Fruit fly (Drosophila melanogaster) whole organism, embryonic: ENCODE data around the gene Tbc1d22.

Experiments used
- Blimp-1 ChIP-seq: fragments of 200-800 bp; sonication (Bioruptor generic); optimal IDR thresholded peaks from 3 replicates; lab custom pipeline; 2018; ENCODE audit warnings: missing biosample characterization, missing genetic modification characterization, mild to moderate bottlenecking, moderate library complexity, missing genetic modification reagents
- CG11560 ChIP-seq: fragments of 200-800 bp; sonication (Bioruptor generic); IDR thresholded peaks from 3 replicates; pipeline ENCODE4 v1.3.6; 2022; ENCODE audit warnings: missing biosample characterization, missing genetic modification characterization
- CG17802 ChIP-seq: fragments of 200-800 bp; sonication (Bioruptor generic); optimal IDR thresholded peaks from 2 replicates; lab custom pipeline; 2018; ENCODE audit warnings: missing biosample characterization, mild to moderate bottlenecking, missing genetic modification characterization, moderate library complexity
- CG30403 ChIP-seq: fragments of 200-800 bp; sonication (Bioruptor generic); optimal IDR thresholded peaks from 3 replicates; lab custom pipeline; 2016; ENCODE audit warnings: missing biosample characterization, missing genetic modification characterization
- CG31365 ChIP-seq: fragments of 200-800 bp; sonication (Bioruptor generic); optimal IDR thresholded peaks from 2 replicates; lab custom pipeline; 2018; ENCODE audit warnings: missing biosample characterization, mild to moderate bottlenecking, missing genetic modification characterization
- CG32772 ChIP-seq: fragments of 200-800 bp; sonication (Bioruptor generic); IDR thresholded peaks from 2 replicates; pipeline ENCODE4 v1.3.6; 2022; ENCODE audit warnings: missing biosample characterization, missing genetic modification characterization
- CG34224 ChIP-seq: fragments of 200-800 bp; sonication (Bioruptor generic); IDR thresholded peaks from 3 replicates; pipeline ENCODE4 v1.3.6; 2022; ENCODE audit warnings: missing biosample characterization, missing genetic modification characterization; ENCODE audit not compliant: partially characterized antibody
- CG43689 ChIP-seq: fragments of 200-800 bp; sonication (Bioruptor generic); IDR thresholded peaks from 2 replicates; pipeline ENCODE4 v1.3.6; 2022; ENCODE audit warnings: missing biosample characterization, missing genetic modification characterization
- CG4730 ChIP-seq: fragments of 200-800 bp; sonication (Bioruptor generic); IDR thresholded peaks from 2 replicates; pipeline ENCODE4 v1.3.6; 2022; ENCODE audit warnings: missing biosample characterization, missing genetic modification characterization
- CG6791 ChIP-seq: fragments of 200-800 bp; sonication (Bioruptor generic); IDR thresholded peaks from 3 replicates; pipeline ENCODE4 v1.3.6; 2022; ENCODE audit warnings: missing biosample characterization, missing genetic modification characterization; ENCODE audit not compliant: partially characterized antibody
- CG8089 ChIP-seq: fragments of 200-800 bp; sonication (Bioruptor generic); optimal IDR thresholded peaks from 3 replicates; lab custom pipeline; 2016; ENCODE audit warnings: missing biosample characterization, missing genetic modification characterization
- CG9727 ChIP-seq: fragments of 200-800 bp; sonication (Bioruptor generic); optimal IDR thresholded peaks from 3 replicates; lab custom pipeline; 2017; ENCODE audit warnings: missing biosample characterization, mild to moderate bottlenecking, missing genetic modification characterization
- Dll ChIP-seq: fragments of 200-800 bp; sonication (Bioruptor generic); IDR thresholded peaks from 4 replicates; pipeline ENCODE4 v1.3.6; 2022; ENCODE audit warnings: missing biosample characterization, missing genetic modification characterization; ENCODE audit not compliant: partially characterized antibody
- Hand ChIP-seq: fragments of 200-800 bp; sonication (Bioruptor generic); optimal IDR thresholded peaks from 2 replicates; lab custom pipeline; 2017; ENCODE audit warnings: mild to moderate bottlenecking, missing biosample characterization, missing genetic modification reagents, missing genetic modification characterization
- Hmx ChIP-seq: fragments of 200-800 bp; sonication (Bioruptor generic); optimal IDR thresholded peaks from 2 replicates; lab custom pipeline; 2016; ENCODE audit warnings: missing biosample characterization, missing genetic modification characterization
- Hr3 ChIP-seq: fragments of 200-800 bp; sonication (Bioruptor generic); optimal IDR thresholded peaks from 3 replicates; lab custom pipeline; 2016; ENCODE audit warnings: missing biosample characterization, missing genetic modification characterization
- Hr51 ChIP-seq, 2 experiments: fragments of 200-800 bp; sonication (Bioruptor generic); optimal IDR thresholded peaks; 2 replicates in 1 of 2; 3 replicates in 1 of 2; lab custom pipeline; 2016 to 2018; ENCODE audit warnings: missing biosample characterization in 2 of 2, missing genetic modification characterization in 2 of 2, mild to moderate bottlenecking in 1 of 2, moderate library complexity in 1 of 2
- MBD-R2 ChIP-seq: fragments of 200-800 bp; sonication (Bioruptor generic); IDR thresholded peaks from 2 replicates; pipeline ENCODE4 v1.3.6; 2022; ENCODE audit warnings: missing biosample characterization, missing genetic modification characterization
- Rfx ChIP-seq: fragments of 200-800 bp; sonication (Bioruptor generic); IDR thresholded peaks from 2 replicates; pipeline ENCODE4 v1.3.6; 2022; ENCODE audit warnings: missing biosample characterization, missing genetic modification characterization
- Scr ChIP-seq: fragments of 200-800 bp; sonication (Bioruptor generic); IDR thresholded peaks from 2 replicates; pipeline ENCODE4 v1.3.6; 2022; ENCODE audit warnings: missing biosample characterization, missing genetic modification characterization; ENCODE audit not compliant: partially characterized antibody
- Stat92E ChIP-seq, 3 experiments: fragments of >200 bp in 2 of 3; fragments of 200-800 bp in 1 of 3; sonication (Bioruptor generic) in 1 of 3; optimal IDR thresholded peaks; 2 replicates each; lab custom pipeline; 2017 to 2019; ENCODE audit warnings: missing biosample characterization in 3 of 3, missing genetic modification characterization in 3 of 3, mild to moderate bottlenecking in 1 of 3, moderate library complexity in 1 of 3
- Trl ChIP-seq, 3 experiments: fragments of >200 bp in 2 of 3; fragments of 200-800 bp in 1 of 3; sonication (Bioruptor generic) in 1 of 3; optimal IDR thresholded peaks; 2 replicates in 1 of 3; 3 replicates in 2 of 3; lab custom pipeline; 2016 to 2017; ENCODE audit warnings: missing biosample characterization in 1 of 3, missing genetic modification characterization in 1 of 3
- bsh ChIP-seq, 2 experiments: fragments of 200-800 bp; sonication (Bioruptor generic); optimal IDR thresholded peaks; 2 replicates each; lab custom pipeline; 2017 to 2018; ENCODE audit warnings: mild to moderate bottlenecking in 2 of 2, missing biosample characterization in 2 of 2, missing genetic modification characterization in 2 of 2, moderate library complexity in 1 of 2
- btn ChIP-seq: fragments of 200-800 bp; sonication (Bioruptor generic); optimal IDR thresholded peaks from 2 replicates; lab custom pipeline; 2016; ENCODE audit warnings: missing biosample characterization, missing genetic modification characterization
- cad ChIP-seq: fragments of >200 bp; optimal IDR thresholded peaks from 2 replicates; lab custom pipeline; 2017; ENCODE audit warnings: missing biosample characterization, missing genetic modification characterization
- cg ChIP-seq: fragments of 200-800 bp; sonication (Bioruptor generic); optimal IDR thresholded peaks from 3 replicates; lab custom pipeline; 2019; ENCODE audit warnings: missing biosample characterization, mild to moderate bottlenecking, missing genetic modification characterization, moderate library complexity
- chif ChIP-seq, 2 experiments: fragments of 200-800 bp; sonication (Bioruptor generic); optimal IDR thresholded peaks; 3 replicates each; lab custom pipeline; 2016; ENCODE audit warnings: missing biosample characterization in 2 of 2, missing genetic modification characterization in 2 of 2
- chn ChIP-seq: fragments of 200-800 bp; sonication (Bioruptor generic); optimal IDR thresholded peaks from 2 replicates; lab custom pipeline; 2016; ENCODE audit warnings: missing biosample characterization, missing genetic modification characterization
- ci ChIP-seq: fragments of 200-800 bp; sonication (Bioruptor generic); IDR thresholded peaks from 3 replicates; pipeline ENCODE4 v1.3.6; 2022; ENCODE audit warnings: missing biosample characterization, missing genetic modification characterization
- crol ChIP-seq: fragments of 200-800 bp; sonication (Bioruptor generic); IDR thresholded peaks from 2 replicates; pipeline ENCODE4 v1.3.6; 2022; ENCODE audit warnings: missing biosample characterization, missing genetic modification characterization
- da ChIP-seq: fragments of 200-800 bp; sonication (Bioruptor generic); optimal IDR thresholded peaks from 2 replicates; lab custom pipeline; 2016; ENCODE audit warnings: missing biosample characterization, missing genetic modification characterization
- dysf ChIP-seq: fragments of 200-800 bp; sonication (Bioruptor generic); IDR thresholded peaks from 3 replicates; pipeline ENCODE4 v1.3.6; 2022; ENCODE audit warnings: missing biosample characterization, missing genetic modification characterization
- gce ChIP-seq: fragments of 200-800 bp; sonication (Bioruptor generic); IDR thresholded peaks from 3 replicates; pipeline ENCODE4 v1.3.6; 2022; ENCODE audit warnings: missing biosample characterization, missing genetic modification characterization
- hkb ChIP-seq, 2 experiments: fragments of 200-800 bp in 1 of 2; fragments of >200 bp in 1 of 2; sonication (Bioruptor generic) in 1 of 2; IDR thresholded peaks in 1 of 2; optimal IDR thresholded peaks in 1 of 2; 2 replicates each; pipeline versions ENCODE4 v1.3.6 to Lab custom; 2017 to 2022; ENCODE audit warnings: missing biosample characterization in 1 of 2, missing genetic modification characterization in 1 of 2
- kay ChIP-seq: fragments of 200-800 bp; sonication (Bioruptor generic); optimal IDR thresholded peaks from 2 replicates; lab custom pipeline; 2016; ENCODE audit warnings: missing biosample characterization, missing genetic modification characterization
- kni ChIP-seq: fragments of 200-800 bp; sonication (Bioruptor generic); optimal IDR thresholded peaks from 3 replicates; lab custom pipeline; 2017; ENCODE audit warnings: mild to moderate bottlenecking, missing biosample characterization, missing genetic modification reagents, missing genetic modification characterization
- onecut ChIP-seq: fragments of 200-800 bp; sonication (Bioruptor generic); IDR thresholded peaks from 2 replicates; pipeline ENCODE4 v1.3.6; 2022; ENCODE audit warnings: missing biosample characterization, missing genetic modification characterization
- pb ChIP-seq: fragments of 200-800 bp; sonication (Bioruptor generic); optimal IDR thresholded peaks from 3 replicates; lab custom pipeline; 2016; ENCODE audit warnings: missing biosample characterization, missing genetic modification characterization
- peb ChIP-seq: fragments of 200-800 bp; sonication (Bioruptor generic); IDR thresholded peaks from 2 replicates; pipeline ENCODE4 v1.3.6; 2022; ENCODE audit warnings: missing biosample characterization, missing genetic modification characterization
- pros ChIP-seq: fragments of 200-800 bp; sonication (Bioruptor generic); optimal IDR thresholded peaks from 3 replicates; lab custom pipeline; 2019; ENCODE audit warnings: missing biosample characterization, mild to moderate bottlenecking, missing genetic modification characterization, moderate library complexity
- row ChIP-seq: fragments of 200-800 bp; sonication (Bioruptor generic); IDR thresholded peaks from 3 replicates; pipeline ENCODE4 v1.3.6; 2022; ENCODE audit warnings: missing biosample characterization, missing genetic modification characterization
- run ChIP-seq: fragments of 200-800 bp; sonication (Bioruptor generic); optimal IDR thresholded peaks from 3 replicates; lab custom pipeline; 2018; ENCODE audit warnings: missing biosample characterization, mild to moderate bottlenecking, missing genetic modification characterization
- sd ChIP-seq: fragments of 200-800 bp; sonication (Bioruptor generic); optimal IDR thresholded peaks from 3 replicates; lab custom pipeline; 2018; ENCODE audit warnings: missing biosample characterization, mild to moderate bottlenecking, missing genetic modification characterization, moderate library complexity
- sr ChIP-seq: fragments of 200-800 bp; sonication (Bioruptor generic); IDR thresholded peaks from 3 replicates; pipeline ENCODE4 v1.3.6; 2022; ENCODE audit warnings: missing biosample characterization, missing genetic modification characterization
- yki ChIP-seq: fragments of >200 bp; optimal IDR thresholded peaks from 3 replicates; lab custom pipeline; 2018

Tbc1d22 gene

dm6 chr3R:21092829-21093228 lies 9.2 kb upstream of the Tbc1d22 start (continued):
- TF ChIP-seq chif (GFP tag; optimal IDR thresholded peaks at IDR 0.05; lab: Kevin White, UChicago) (peak in 1 of 2 experiments; percentile 5), ci (0 out of 3 replicates have a peak, but pooled peaks have one; percentile 46), dysf (GFP tag; lab: Robert Waterston, UW) (no peak), row (GFP tag; lab: Robert Waterston, UW) (peak; percentile 41; the same call in 2 of the 3 replicates), CG30403 (GFP tag; lab: Kevin White, UChicago) (peak; percentile 5), CG31365 (tag; lab: Kevin White, UChicago) (no peak), CG4730 (GFP tag; lab: Robert Waterston, UW) (no peak), yki (no peak), kni (GFP tag; lab: Kevin White, UChicago) (peak; percentile 60), peb (GFP tag; lab: Robert Waterston, UW) (no peak), sd (peak; percentile 16), bsh (GFP tag; optimal IDR thresholded peaks at IDR 0.05; lab: Kevin White, UChicago) (peak in 1 of 2 experiments; percentile 29), Hr51 (GFP tag; optimal IDR thresholded peaks at IDR 0.05; lab: Kevin White, UChicago) (peak in 1 of 2 experiments; percentile 39)
- TF ChIP-seq, all 482 proteins: peak for 26

- TF ChIP-seq Stat92E (GFP tag; optimal IDR thresholded peaks at IDR 0.05; lab: Kevin White, UChicago) (no peak), crol (GFP tag; lab: Robert Waterston, UW) (peak; percentile 87), CG17802 (tag; lab: Kevin White, UChicago) (no peak), Trl (optimal IDR thresholded peaks at IDR 0.05; lab: Kevin White, UChicago) (peak; percentile 5 to 53), Trl (GFP tag; optimal IDR thresholded peaks at IDR 0.05; lab: Kevin White, UChicago) (no peak), Blimp-1 (GFP tag; lab: Kevin White, UChicago) (peak; percentile 93), kay (GFP tag; lab: Kevin White, UChicago) (peak; percentile 33), CG34224 (GFP tag; lab: Robert Waterston, UW) (no peak)
These were observed 7.7 kb upstream of the Tbc1d22 start for dm6 chr3R:21094292-21094691.

- no peak for TF ChIP-seq CG9727
- TF ChIP-seq CG6791: peak; percentile 39; the same call in 1 of the 3 replicates
- TF ChIP-seq cad (GFP tag; lab: Kevin White, UChicago): no peak
- 0 out of 3 replicates have a peak, but pooled peaks have one; percentile 13 for TF ChIP-seq gce (GFP tag; lab: Robert Waterston, UW)
- TF ChIP-seq sr (GFP tag; lab: Robert Waterston, UW): 0 out of 3 replicates have a peak, but pooled peaks have one; percentile 11
- TF ChIP-seq MBD-R2 (GFP tag; lab: Robert Waterston, UW): 0 out of 2 replicates have a peak, but pooled peaks have one; percentile 10
- TF ChIP-seq Scr (GFP tag; lab: Robert Waterston, UW): 0 out of 2 replicates have a peak, but pooled peaks have one; percentile 6
- no peak for TF ChIP-seq Hand (GFP tag; lab: Kevin White, UChicago)
- TF ChIP-seq hkb (optimal IDR thresholded peaks at IDR 0.05; lab: Kevin White, UChicago): no peak
- 0 out of 2 replicates have a peak, but pooled peaks have one; percentile 14 for TF ChIP-seq hkb (GFP tag; IDR thresholded peaks at IDR 0.05; lab: Robert Waterston, UW)
- no peak for TF ChIP-seq run (tag; lab: Kevin White, UChicago)
- TF ChIP-seq chn (GFP tag; lab: Kevin White, UChicago): peak; percentile 27
- TF ChIP-seq CG43689: no peak
- TF ChIP-seq CG11560 (tag; lab: Robert Waterston, UW): no peak
- peak; percentile 87 for TF ChIP-seq onecut
- TF ChIP-seq Trl (optimal IDR thresholded peaks at IDR 0.05; lab: Kevin White, UChicago): peak; percentile 70 to 72
- TF ChIP-seq Trl (GFP tag; optimal IDR thresholded peaks at IDR 0.05; lab: Kevin White, UChicago): no peak
- TF ChIP-seq btn (GFP tag; lab: Kevin White, UChicago): no peak
- TF ChIP-seq pb (GFP tag; lab: Kevin White, UChicago): no peak
- no peak for TF ChIP-seq Hr3 (GFP tag; lab: Kevin White, UChicago)
- no peak for TF ChIP-seq CG32772
- TF ChIP-seq Hmx: no peak
- TF ChIP-seq CG8089 (GFP tag; lab: Kevin White, UChicago): no peak
- TF ChIP-seq Rfx (GFP tag; lab: Robert Waterston, UW): no peak
- peak; percentile 13; the same call in 1 of the 2 replicates for TF ChIP-seq crol (GFP tag; lab: Robert Waterston, UW)
- TF ChIP-seq da (GFP tag; lab: Kevin White, UChicago): no peak
- TF ChIP-seq pros (GFP tag; lab: Kevin White, UChicago): peak; percentile 51
- peak; percentile 42; the same call in 1 of the 4 replicates for TF ChIP-seq Dll (GFP tag; lab: Robert Waterston, UW)
- TF ChIP-seq cg (GFP tag; lab: Kevin White, UChicago): peak; percentile 55
These were observed 5.4 kb upstream of the Tbc1d22 start for dm6 chr3R:21096532-21097143.
